Fruit fly (Drosophila melanogaster) whole organism, wandering third instar larva: Measurements from ENCODE around the gene betaTub65B.

Experiments used
- Abd-B ChIP-seq: fragments of >200 bp; optimal IDR thresholded peaks from 2 replicates; lab custom pipeline; 2017; ENCODE audit warnings: missing biosample characterization, missing genetic modification characterization
- CG32264 ChIP-seq: fragments of 200-800 bp; sonication (Bioruptor generic); optimal IDR thresholded peaks from 2 replicates; lab custom pipeline; 2016; ENCODE audit warnings: missing biosample characterization, missing genetic modification characterization
- CG9705 ChIP-seq: fragments of 200-800 bp; sonication (Bioruptor generic); optimal IDR thresholded peaks from 2 replicates; lab custom pipeline; 2018; ENCODE audit warnings: missing biosample characterization, mild to moderate bottlenecking, missing genetic modification characterization
- CrebA ChIP-seq: fragments of 200-800 bp; sonication (Bioruptor generic); optimal IDR thresholded peaks from 2 replicates; lab custom pipeline; 2016; ENCODE audit warnings: missing biosample characterization, mild to moderate bottlenecking, missing genetic modification characterization, borderline replicate concordance
- Dfd ChIP-seq: fragments of >200 bp; optimal IDR thresholded peaks from 2 replicates; lab custom pipeline; 2017; ENCODE audit warnings: missing biosample characterization, missing genetic modification characterization
- Dif ChIP-seq: fragments of 200-275, 200-300 bp; sonication (Bioruptor generic); optimal IDR thresholded peaks from 2 replicates; lab custom pipeline; 2018; ENCODE audit warnings: missing biosample characterization, missing genetic modification characterization; ENCODE audit not compliant: partially characterized antibody
- GATAd ChIP-seq: sonication (Bioruptor generic); optimal IDR thresholded peaks from 2 replicates; lab custom pipeline; 2016; ENCODE audit warnings: missing biosample characterization, missing genetic modification characterization
- HLH106 ChIP-seq: fragments of 200-800 bp; optimal IDR thresholded peaks from 3 replicates; lab custom pipeline; 2019; ENCODE audit warnings: missing biosample characterization, mild to moderate bottlenecking, missing genetic modification characterization, moderate library complexity
- Hnf4 ChIP-seq: fragments of 200-800 bp; sonication (Bioruptor generic); optimal IDR thresholded peaks from 2 replicates; lab custom pipeline; 2016; ENCODE audit warnings: missing biosample characterization, mild to moderate bottlenecking, missing genetic modification characterization
- Hr78 ChIP-seq: fragments of >200 bp; optimal IDR thresholded peaks from 2 replicates; lab custom pipeline; 2017; ENCODE audit warnings: missing biosample characterization, missing genetic modification characterization
- Jra ChIP-seq: sonication (Bioruptor generic); optimal IDR thresholded peaks from 2 replicates; lab custom pipeline; 2016; ENCODE audit warnings: missing biosample characterization, missing genetic modification characterization
- Myc ChIP-seq: fragments of >200 bp; optimal IDR thresholded peaks from 2 replicates; lab custom pipeline; 2017
- N ChIP-seq: fragments of >200 bp; optimal IDR thresholded peaks from 2 replicates; lab custom pipeline; 2018; ENCODE audit warnings: missing biosample characterization, missing external identifiers, missing genetic modification characterization
- Rel ChIP-seq, 2 experiments: fragments of 200-800 bp; sonication (Bioruptor generic) in 1 of 2; optimal IDR thresholded peaks; 2 replicates in 1 of 2; 3 replicates in 1 of 2; lab custom pipeline; 2016 to 2019; ENCODE audit warnings: mild to moderate bottlenecking in 2 of 2, missing biosample characterization in 2 of 2, missing genetic modification characterization in 2 of 2, moderate library complexity in 1 of 2
- Sp1 ChIP-seq: fragments of 200-800 bp; sonication (Bioruptor generic); optimal IDR thresholded peaks from 3 replicates; lab custom pipeline; 2019; ENCODE audit warnings: missing biosample characterization, mild to moderate bottlenecking, missing genetic modification characterization, moderate library complexity
- Vsx2 ChIP-seq: fragments of 200-300, 225-300 bp; sonication (Bioruptor generic); optimal IDR thresholded peaks from 2 replicates; lab custom pipeline; 2018; ENCODE audit warnings: missing biosample characterization, missing genetic modification characterization; ENCODE audit not compliant: partially characterized antibody
- br ChIP-seq: fragments of 200-800 bp; sonication (Bioruptor generic); optimal IDR thresholded peaks from 2 replicates; lab custom pipeline; 2016; ENCODE audit warnings: missing biosample characterization, missing genetic modification characterization
- brk ChIP-seq: fragments of 200-800 bp; sonication (Bioruptor generic); optimal IDR thresholded peaks from 2 replicates; lab custom pipeline; 2016; ENCODE audit warnings: missing biosample characterization, mild to moderate bottlenecking, missing genetic modification characterization
- dl ChIP-seq, 2 experiments: fragments of 175-275, 200-275 bp in 1 of 2; fragments of 200-275 bp in 1 of 2; sonication (Bioruptor generic); optimal IDR thresholded peaks; lab custom pipeline; 2018; ENCODE audit warnings: mild to moderate bottlenecking in 2 of 2, missing biosample characterization in 2 of 2, missing genetic modification characterization in 2 of 2, moderate library complexity in 2 of 2; ENCODE audit not compliant: partially characterized antibody in 2 of 2, insufficient read depth in 1 of 2
- dmrt93B ChIP-seq: fragments of 200-800 bp; sonication (Bioruptor generic); optimal IDR thresholded peaks from 2 replicates; lab custom pipeline; 2018; ENCODE audit warnings: missing biosample characterization, mild to moderate bottlenecking, missing genetic modification characterization
- dsf ChIP-seq: sonication (Bioruptor generic); optimal IDR thresholded peaks from 2 replicates; lab custom pipeline; 2016; ENCODE audit warnings: missing biosample characterization, missing genetic modification characterization, borderline replicate concordance
- ey ChIP-seq: fragments of 200-800 bp; sonication (Bioruptor generic); optimal IDR thresholded peaks from 2 replicates; lab custom pipeline; 2016; ENCODE audit warnings: missing biosample characterization, missing genetic modification characterization
- foxo ChIP-seq, 2 experiments: fragments of 200-800 bp; sonication (Bioruptor generic); optimal IDR thresholded peaks; 2 replicates in 1 of 2; 3 replicates in 1 of 2; lab custom pipeline; 2016 to 2017; ENCODE audit warnings: missing biosample characterization in 2 of 2, missing genetic modification characterization in 2 of 2
- fru ChIP-seq: fragments of 200-800 bp; sonication (Bioruptor generic); optimal IDR thresholded peaks from 3 replicates; lab custom pipeline; 2016; ENCODE audit warnings: missing biosample characterization, mild to moderate bottlenecking, missing genetic modification characterization
- h ChIP-seq: fragments of 200-800 bp; sonication (Bioruptor generic); optimal IDR thresholded peaks from 3 replicates; lab custom pipeline; 2016; ENCODE audit warnings: missing biosample characterization, mild to moderate bottlenecking, missing genetic modification characterization
- lola ChIP-seq: fragments of >200 bp; optimal IDR thresholded peaks from 2 replicates; lab custom pipeline; 2017; ENCODE audit warnings: missing biosample characterization, missing genetic modification characterization
- psq ChIP-seq: fragments of 200-800 bp; sonication (Bioruptor generic); optimal IDR thresholded peaks from 3 replicates; lab custom pipeline; 2017; ENCODE audit warnings: missing biosample characterization, mild to moderate bottlenecking, missing genetic modification characterization, moderate library complexity
- sage ChIP-seq: fragments of 200-800 bp; sonication (Bioruptor generic); optimal IDR thresholded peaks from 2 replicates; lab custom pipeline; 2016; ENCODE audit warnings: missing biosample characterization, mild to moderate bottlenecking, missing genetic modification characterization
- sv ChIP-seq: fragments of 200-800 bp; sonication (Bioruptor generic); optimal IDR thresholded peaks from 3 replicates; lab custom pipeline; 2016; ENCODE audit warnings: missing biosample characterization, missing genetic modification characterization
- usp ChIP-seq: fragments of >200 bp; optimal IDR thresholded peaks from 2 replicates; lab custom pipeline; 2017; ENCODE audit warnings: missing biosample characterization, missing genetic modification characterization
- woc ChIP-seq: sonication (Bioruptor generic); optimal IDR thresholded peaks from 2 replicates; lab custom pipeline; 2016; ENCODE audit warnings: missing biosample characterization, mild to moderate bottlenecking, missing genetic modification characterization

betaTub65B gene

DNA sequence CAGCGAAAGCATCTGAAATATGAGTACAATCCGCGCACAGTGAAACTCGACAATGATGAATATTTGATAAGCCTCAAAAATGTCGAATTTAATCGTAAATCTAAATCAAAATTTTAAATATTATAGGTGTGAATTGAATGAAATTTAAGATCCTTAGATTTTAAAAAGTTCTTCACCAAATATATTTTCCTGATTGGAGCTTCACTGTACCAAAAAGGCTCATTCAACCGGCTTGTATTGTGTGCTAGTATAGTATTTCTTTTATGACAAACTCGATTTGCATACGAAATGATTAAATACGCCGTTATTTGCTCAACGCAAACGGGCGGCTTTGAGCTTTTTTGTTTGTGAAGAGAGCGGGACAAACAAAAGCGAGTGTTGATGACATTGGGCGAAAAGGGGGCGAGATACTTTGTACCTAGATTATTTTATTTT is 22.5 kb downstream of the betaTub65B start (continued):
- TF ChIP-seq Dfd (peak; percentile 73), woc (peak; percentile 80), HLH106 (tag; lab: Kevin White, UChicago) (peak; percentile 94), lola (GFP tag; lab: Kevin White, UChicago) (no peak), usp (no peak), Hnf4 (peak; percentile 95), Abd-B (no peak), h (GFP tag; lab: Kevin White, UChicago) (peak; percentile 96), Dif (no peak), Sp1 (GFP tag; lab: Kevin White, UChicago) (peak; percentile 92), psq (GFP tag; lab: Kevin White, UChicago) (peak; percentile 90)

DNA sequence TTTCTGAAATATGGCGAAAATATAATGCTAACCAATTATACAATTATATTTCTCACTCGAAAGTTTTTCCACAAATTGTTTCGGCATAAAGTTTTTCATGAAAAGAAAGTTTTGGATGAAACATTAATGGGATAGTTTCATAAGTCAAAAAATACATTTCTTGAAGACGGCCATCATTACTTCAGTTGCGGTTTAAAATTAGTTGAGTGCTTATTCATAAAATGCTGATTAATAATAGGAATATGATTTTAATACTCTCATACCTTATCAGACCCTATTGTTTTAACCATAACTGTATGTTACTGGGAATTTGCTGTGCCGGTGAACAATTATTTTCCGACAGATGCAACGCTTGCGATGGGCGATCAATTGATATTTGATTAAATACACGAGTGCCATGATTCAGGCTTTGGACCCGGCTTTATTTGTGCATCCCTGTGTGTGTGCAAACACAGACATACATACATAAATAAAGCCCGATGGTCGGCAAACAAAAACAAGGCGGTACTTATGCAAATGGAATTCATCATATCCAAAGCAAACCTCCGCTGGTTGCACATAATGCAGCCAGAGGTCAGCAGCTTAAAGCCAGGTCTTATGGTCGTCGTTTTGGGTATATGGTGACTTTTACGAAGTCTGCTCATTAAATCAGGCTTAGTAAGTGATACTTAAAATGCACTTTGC is 23.7 kb downstream of the betaTub65B start:
- TF ChIP-seq dmrt93B (GFP tag; lab: Kevin White, UChicago) (peak; percentile 8), Hr78 (GFP tag; lab: Kevin White, UChicago) (no peak), fru (peak; percentile 3), Myc (no peak), CG9705 (no peak), N (no peak), h (GFP tag; lab: Kevin White, UChicago) (peak; percentile 2), Sp1 (GFP tag; lab: Kevin White, UChicago) (peak; percentile 6), ey (GFP tag; lab: Kevin White, UChicago) (peak; percentile 8), Dfd (no peak)
- TF ChIP-seq, all 38 proteins: peak for 5

DNA sequence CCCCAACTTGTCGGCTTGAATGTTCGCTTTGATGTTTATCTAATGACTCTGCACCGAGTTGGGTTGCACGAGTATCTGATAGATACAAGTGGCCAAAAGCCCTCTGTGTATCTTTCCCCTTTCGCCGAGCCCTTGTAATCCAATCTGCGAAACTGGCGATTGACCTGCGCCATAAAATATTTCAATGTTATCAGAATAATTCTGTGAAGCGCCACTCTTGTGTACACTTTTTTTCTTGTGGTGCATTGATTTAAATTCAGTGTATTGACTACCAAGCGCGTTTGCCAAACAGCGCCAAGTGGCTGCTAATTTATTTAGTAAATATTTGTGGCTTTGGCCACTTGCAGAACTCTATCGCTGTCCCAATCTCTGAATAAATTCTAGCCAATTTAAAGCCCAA is 25.7 kb downstream of the betaTub65B start:
- TF ChIP-seq Sp1 (GFP tag; lab: Kevin White, UChicago) (no peak), HLH106 (tag; lab: Kevin White, UChicago) (no peak), foxo (GFP tag; optimal IDR thresholded peaks at IDR 0.05; lab: Kevin White, UChicago) (no peak), CG32264 (GFP tag; lab: Kevin White, UChicago) (no peak), Hr78 (GFP tag; lab: Kevin White, UChicago) (no peak), Rel (GFP tag; optimal IDR thresholded peaks at IDR 0.05; lab: Kevin White, UChicago) (no peak), Rel (tag; optimal IDR thresholded peaks at IDR 0.05; lab: Kevin White, UChicago) (peak; percentile 17), Hnf4 (no peak), CG9705 (no peak)
- TF ChIP-seq, all 38 proteins: peak for 1

DNA sequence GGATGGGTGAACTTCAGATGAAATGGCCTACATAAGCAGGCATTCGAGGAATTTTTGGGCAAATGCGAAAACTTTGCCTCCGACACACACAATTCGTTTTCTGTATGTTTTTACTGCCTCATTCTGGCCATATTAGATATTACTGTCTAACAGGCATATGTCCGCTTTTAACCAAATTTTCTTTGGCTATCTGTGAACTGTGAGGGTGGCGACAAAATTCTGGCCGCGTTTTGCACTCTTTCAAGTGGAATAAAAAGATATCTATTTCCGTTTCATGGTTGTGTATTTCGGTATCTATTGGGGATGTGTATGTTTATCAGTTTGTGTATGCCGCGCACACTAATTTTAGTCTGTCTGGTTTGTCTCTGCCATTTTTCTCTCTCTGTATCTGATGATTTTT is 28.0 kb downstream of the betaTub65B start:
- TF ChIP-seq Hnf4 = no peak
- no peak for TF ChIP-seq CG9705
- no peak for TF ChIP-seq br (GFP tag; lab: Kevin White, UChicago)
- TF ChIP-seq Myc = no peak
- TF ChIP-seq sage (GFP tag; lab: Kevin White, UChicago) = no peak
- TF ChIP-seq Rel (GFP tag; optimal IDR thresholded peaks at IDR 0.05; lab: Kevin White, UChicago) = no peak
- TF ChIP-seq Rel (tag; optimal IDR thresholded peaks at IDR 0.05; lab: Kevin White, UChicago) = no peak
- TF ChIP-seq woc = no peak
- no peak for TF ChIP-seq brk
- no peak for TF ChIP-seq foxo (GFP tag; optimal IDR thresholded peaks at IDR 0.05; lab: Kevin White, UChicago)
- no peak for TF ChIP-seq dl (GFP tag; optimal IDR thresholded peaks at IDR 0.05; lab: Kevin White, UChicago; ENCODE audit: insufficient read depth in 1 of 2, partially characterized antibody in 2 of 2)
- no peak for TF ChIP-seq HLH106 (tag; lab: Kevin White, UChicago)
- TF ChIP-seq usp = no peak
- no peak for TF ChIP-seq Vsx2 (GFP tag; lab: Kevin White, UChicago)
- no peak for TF ChIP-seq ey (GFP tag; lab: Kevin White, UChicago)
- no peak for TF ChIP-seq N

DNA sequence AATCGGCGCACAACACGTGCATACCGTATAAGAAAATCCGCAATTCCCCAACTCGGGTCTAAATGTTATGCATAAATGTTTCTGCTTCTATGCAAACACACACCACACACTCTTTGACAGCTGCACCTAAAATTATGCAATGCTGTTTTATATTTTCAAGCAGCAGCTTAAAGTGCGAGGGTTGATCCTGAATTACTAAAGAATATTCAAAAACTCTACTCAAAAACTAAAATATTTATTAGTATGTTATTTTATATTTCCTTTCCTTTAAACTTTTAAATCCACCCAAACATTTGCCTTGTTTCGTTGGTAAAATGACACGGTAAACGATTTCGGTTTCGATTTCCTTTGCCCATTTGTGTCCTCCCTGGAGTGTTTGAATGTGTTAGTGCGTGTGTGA is 30.5 kb downstream of the betaTub65B start:
- TF ChIP-seq psq (GFP tag; lab: Kevin White, UChicago) = no peak
- no peak for TF ChIP-seq sv (GFP tag; lab: Kevin White, UChicago)
- TF ChIP-seq dsf = no peak
- TF ChIP-seq Rel (GFP tag; optimal IDR thresholded peaks at IDR 0.05; lab: Kevin White, UChicago) = no peak
- TF ChIP-seq Rel (tag; optimal IDR thresholded peaks at IDR 0.05; lab: Kevin White, UChicago) = no peak
- no peak for TF ChIP-seq lola (GFP tag; lab: Kevin White, UChicago)
- TF ChIP-seq dl (GFP tag; optimal IDR thresholded peaks at IDR 0.05; lab: Kevin White, UChicago; ENCODE audit: insufficient read depth in 1 of 2, partially characterized antibody in 2 of 2) = no peak
- no peak for TF ChIP-seq foxo (GFP tag; optimal IDR thresholded peaks at IDR 0.05; lab: Kevin White, UChicago)
- TF ChIP-seq dmrt93B (GFP tag; lab: Kevin White, UChicago) = no peak
- no peak for TF ChIP-seq GATAd (GFP tag; lab: Kevin White, UChicago)
- no peak for TF ChIP-seq Myc
- TF ChIP-seq fru = no peak
- no peak for TF ChIP-seq Jra
- no peak for TF ChIP-seq Hr78 (GFP tag; lab: Kevin White, UChicago)
- no peak for TF ChIP-seq usp
- no peak for TF ChIP-seq Dfd
- TF ChIP-seq CrebA (GFP tag; lab: Kevin White, UChicago) = no peak
